Worm (Caenorhabditis elegans) whole organism, L3 larva: ENCODE data around the gene K04E7.1.

Experiments
- ZK546.5 ChIP-seq: sonication (generic microtip); optimal IDR thresholded peaks from 2 replicates; lab custom pipeline; 2017; ENCODE audit warnings: missing biosample characterization, missing genetic modification characterization
- aly-2 ChIP-seq: fragments of 150-350 bp; optimal IDR thresholded peaks from 2 replicates; lab custom pipeline; 2014; ENCODE audit warnings: missing biosample characterization, missing genetic modification characterization
- ceh-16 ChIP-seq: sonication (generic microtip); optimal IDR thresholded peaks from 2 replicates; lab custom pipeline; 2017; ENCODE audit warnings: missing biosample characterization, missing genetic modification characterization
- egl-5 ChIP-seq: fragments of 150-350 bp; optimal IDR thresholded peaks from 2 replicates; lab custom pipeline; 2017; ENCODE audit warnings: missing biosample characterization, missing genetic modification reagents, missing genetic modification characterization, inconsistent platforms
- elt-1 ChIP-seq: fragments of 150-350 bp; optimal IDR thresholded peaks from 2 replicates; lab custom pipeline; 2014; ENCODE audit warnings: missing biosample characterization, missing genetic modification characterization
- elt-2 ChIP-seq: sonication (generic microtip); optimal IDR thresholded peaks from 2 replicates; lab custom pipeline; 2016; ENCODE audit warnings: missing genetic modification reagents, mild to moderate bottlenecking, missing genetic modification characterization, missing compliant biosample characterization
- elt-3 ChIP-seq, 3 experiments: fragments of 150-350 bp in 1 of 3; sonication (generic microtip) in 2 of 3; optimal IDR thresholded peaks; 2 replicates in 2 of 3; 4 replicates in 1 of 3; lab custom pipeline; 2014 to 2017; ENCODE audit warnings: missing biosample characterization in 3 of 3, missing genetic modification characterization in 3 of 3
- eor-1 ChIP-seq, 2 experiments: fragments of 150-350 bp; optimal IDR thresholded peaks; 2 replicates each; lab custom pipeline; 2014 to 2018; ENCODE audit warnings: missing biosample characterization in 2 of 2, missing genetic modification characterization in 2 of 2
- lin-15B ChIP-seq: fragments of 150-350 bp; optimal IDR thresholded peaks from 2 replicates; lab custom pipeline; 2014; ENCODE audit warnings: missing biosample characterization, missing genetic modification characterization
- lsy-12 ChIP-seq: sonication (generic microtip); optimal IDR thresholded peaks from 2 replicates; lab custom pipeline; 2016; ENCODE audit warnings: mild to moderate bottlenecking, missing genetic modification characterization, missing compliant biosample characterization
- mml-1 ChIP-seq: fragments of 150-350 bp; sonication (generic microtip); optimal IDR thresholded peaks from 3 replicates; lab custom pipeline; 2014; ENCODE audit warnings: missing biosample characterization, missing genetic modification characterization
- nfya-1 ChIP-seq: sonication (generic microtip); optimal IDR thresholded peaks from 2 replicates; lab custom pipeline; 2017; ENCODE audit warnings: missing genetic modification characterization, mild to moderate bottlenecking, missing compliant biosample characterization, antibody characterized with exemption, moderate library complexity; ENCODE audit not compliant: insufficient read depth
- nhr-237 ChIP-seq: fragments of 150-350 bp; optimal IDR thresholded peaks from 2 replicates; lab custom pipeline; 2014; ENCODE audit warnings: missing biosample characterization, missing genetic modification characterization
- nhr-28 ChIP-seq: fragments of 150-350 bp; optimal IDR thresholded peaks from 2 replicates; lab custom pipeline; 2014; ENCODE audit warnings: missing biosample characterization, missing genetic modification characterization
- nhr-77 ChIP-seq: fragments of 150-350 bp; optimal IDR thresholded peaks from 2 replicates; lab custom pipeline; 2014; ENCODE audit warnings: missing biosample characterization, missing genetic modification characterization
- pqm-1 ChIP-seq: fragments of 150-350 bp; optimal IDR thresholded peaks from 2 replicates; lab custom pipeline; 2017; ENCODE audit warnings: missing biosample characterization, missing genetic modification characterization, inconsistent platforms
- skn-1 ChIP-seq: fragments of 150-350 bp; optimal IDR thresholded peaks from 2 replicates; lab custom pipeline; 2014; ENCODE audit warnings: missing biosample characterization, missing genetic modification characterization
- zag-1 ChIP-seq: fragments of 150-350 bp; optimal IDR thresholded peaks from 2 replicates; lab custom pipeline; 2014; ENCODE audit warnings: missing biosample characterization, missing genetic modification characterization

K04E7.1 gene

ce11 chrX:6507734-6508133 is 45.9 kb downstream of the K04E7.1 start:
- TF ChIP-seq egl-5 (tag; lab: Kevin White, UChicago), result peak; percentile 29
- no peak for TF ChIP-seq ZK546.5 (tag; lab: Kevin White, UChicago)
- TF ChIP-seq elt-3 (tag; optimal IDR thresholded peaks at IDR 0.05; lab: Kevin White, UChicago), result no peak
- TF ChIP-seq, all 47 proteins: peak for 1

ce11 chrX:6509813-6510212 is 48.0 kb downstream of the K04E7.1 start:
- peak; percentile 27 for TF ChIP-seq pqm-1 (tag; lab: Kevin White, UChicago)
- TF ChIP-seq nhr-77 (tag; lab: Kevin White, UChicago), result no peak
- TF ChIP-seq nhr-237 (tag; lab: Kevin White, UChicago), result no peak
- TF ChIP-seq egl-5 (tag; lab: Kevin White, UChicago), result peak; percentile 49
- peak; percentile 59 for TF ChIP-seq elt-2
- no peak for TF ChIP-seq elt-1 (tag; lab: Kevin White, UChicago)

- no peak for TF ChIP-seq eor-1 (tag; optimal IDR thresholded peaks at IDR 0.05; lab: Kevin White, UChicago)
- no peak for TF ChIP-seq zag-1 (tag; lab: Kevin White, UChicago)
- TF ChIP-seq aly-2 (tag; lab: Kevin White, UChicago), result no peak
- no peak for TF ChIP-seq ZK546.5 (tag; lab: Kevin White, UChicago)
- TF ChIP-seq lin-15B (tag; lab: Kevin White, UChicago), result no peak
- no peak for TF ChIP-seq nfya-1 (tag; lab: Kevin White, UChicago)
- TF ChIP-seq skn-1 (tag; lab: Kevin White, UChicago), result no peak
- no peak for TF ChIP-seq lsy-12 (tag; lab: Kevin White, UChicago)
- TF ChIP-seq nhr-28 (tag; lab: Kevin White, UChicago), result no peak
- TF ChIP-seq ceh-16 (tag; lab: Kevin White, UChicago), result no peak
Observed at ce11 chrX:6510627-6511026, 48.8 kb downstream of the K04E7.1 start, which contains the start of gene ttr-36. TSS of gene ttr-36 (plus strand) at chrX:6510927.

ce11 chrX:6511985-6512384 is 50.2 kb downstream of the K04E7.1 start, which contains the start of gene ttr-35:
TSS of gene ttr-35 (plus strand) at chrX:6512285.
- TF ChIP-seq elt-3 (tag; optimal IDR thresholded peaks at IDR 0.05; lab: Kevin White, UChicago) (no peak), mml-1 (tag; lab: Kevin White, UChicago) (no peak)
- TF ChIP-seq, all 47 proteins: peak for 0
